Fruit fly (Drosophila melanogaster): ENCODE results near the gene Galt.

DNA sequence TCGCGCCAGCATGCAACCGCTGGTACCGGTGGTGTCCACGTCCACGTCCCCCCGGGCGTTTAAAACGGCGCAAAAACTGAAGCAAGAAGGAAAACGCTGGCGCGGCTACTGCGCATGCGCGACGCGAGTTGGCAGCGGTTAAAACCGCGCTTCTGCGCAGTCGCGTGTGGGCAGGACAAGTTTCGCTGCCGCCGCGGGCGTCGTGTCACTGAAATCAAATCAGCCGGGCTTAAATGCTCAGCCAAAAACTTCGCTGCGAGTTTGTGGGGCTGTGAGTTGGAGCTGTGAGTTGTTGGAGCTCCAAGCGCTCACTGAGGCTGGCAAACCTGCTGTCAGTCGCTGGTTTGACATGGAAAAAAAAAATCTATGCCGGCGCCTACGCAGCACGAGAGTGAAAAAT, 37.2 kb upstream of the Galt start:
- TF ChIP-seq CG8478 (optimal IDR thresholded peaks at IDR 0.05) (no peak), CTCF (optimal IDR thresholded peaks at IDR 0.05) (no peak)

All from S2 (cell line).